Fruit fly (Drosophila melanogaster) whole organism, embryonic: ENCODE data around the gene CG14667.

ENCODE experiments used
- BEAF-32 ChIP-seq: fragments of 200-800 bp; sonication (Bioruptor generic); optimal IDR thresholded peaks from 3 replicates; lab custom pipeline; 2017; ENCODE audit warnings: missing biosample characterization, missing genetic modification characterization, mild to moderate bottlenecking, moderate library complexity, missing genetic modification reagents
- CG10565 ChIP-seq: fragments of 200-800 bp; sonication (Bioruptor generic); optimal IDR thresholded peaks from 3 replicates; lab custom pipeline; 2016; ENCODE audit warnings: missing biosample characterization, mild to moderate bottlenecking, missing genetic modification characterization
- CG10979 ChIP-seq: fragments of 200-800 bp; sonication (Bioruptor generic); optimal IDR thresholded peaks from 2 replicates; lab custom pipeline; 2018; ENCODE audit warnings: missing biosample characterization, mild to moderate bottlenecking, missing genetic modification characterization, moderate library complexity
- CG12391 ChIP-seq: fragments of 200-800 bp; sonication (Bioruptor generic); optimal IDR thresholded peaks from 3 replicates; lab custom pipeline; 2018; ENCODE audit warnings: missing biosample characterization, mild to moderate bottlenecking, missing genetic modification characterization, moderate library complexity
- CG13296 ChIP-seq: fragments of 200-800 bp; sonication (Bioruptor generic); optimal IDR thresholded peaks from 3 replicates; lab custom pipeline; 2018; ENCODE audit warnings: missing biosample characterization, mild to moderate bottlenecking, missing genetic modification characterization
- CG14014 ChIP-seq: fragments of 200-800 bp; sonication (Bioruptor generic); IDR thresholded peaks from 2 replicates; pipeline ENCODE4 v1.3.6; 2022; ENCODE audit warnings: missing biosample characterization, missing genetic modification characterization
- CG14710 ChIP-seq: fragments of 200-800 bp; sonication (Bioruptor generic); optimal IDR thresholded peaks from 3 replicates; lab custom pipeline; 2019; ENCODE audit warnings: missing biosample characterization, mild to moderate bottlenecking, missing genetic modification characterization, moderate library complexity
- CG15514 ChIP-seq: fragments of 200-800 bp; sonication (Bioruptor generic); optimal IDR thresholded peaks from 3 replicates; lab custom pipeline; 2017; ENCODE audit warnings: missing biosample characterization, missing genetic modification characterization, mild to moderate bottlenecking, moderate library complexity, missing genetic modification reagents
- CG16863 ChIP-seq: fragments of 200-800 bp; sonication (Bioruptor generic); optimal IDR thresholded peaks from 3 replicates; lab custom pipeline; 2016; ENCODE audit warnings: missing biosample characterization, missing genetic modification characterization
- CG17186 ChIP-seq: fragments of 200-800 bp; sonication (Bioruptor generic); optimal IDR thresholded peaks from 3 replicates; lab custom pipeline; 2017; ENCODE audit warnings: missing biosample characterization, missing genetic modification reagents, missing genetic modification characterization
- CG17361 ChIP-seq: fragments of 200-800 bp; sonication (Bioruptor generic); IDR thresholded peaks from 3 replicates; pipeline ENCODE4 v1.3.6; 2022; ENCODE audit warnings: missing biosample characterization, missing genetic modification characterization
- CG17568 ChIP-seq: fragments of 200-800 bp; sonication (Bioruptor generic); optimal IDR thresholded peaks from 2 replicates; lab custom pipeline; 2018; ENCODE audit warnings: missing biosample characterization, mild to moderate bottlenecking, missing genetic modification characterization, moderate library complexity
- CG18476 ChIP-seq: fragments of 200-800 bp; sonication (Bioruptor generic); optimal IDR thresholded peaks from 2 replicates; lab custom pipeline; 2016; ENCODE audit warnings: missing biosample characterization, mild to moderate bottlenecking, missing genetic modification characterization
- CG2712 ChIP-seq: fragments of 200-800 bp; optimal IDR thresholded peaks from 3 replicates; lab custom pipeline; 2019; ENCODE audit warnings: missing biosample characterization, mild to moderate bottlenecking, missing genetic modification characterization, moderate library complexity
- CG30403 ChIP-seq: fragments of 200-800 bp; sonication (Bioruptor generic); optimal IDR thresholded peaks from 3 replicates; lab custom pipeline; 2016; ENCODE audit warnings: missing biosample characterization, missing genetic modification characterization
- CG33213 ChIP-seq: fragments of 200-800 bp; sonication (Bioruptor generic); optimal IDR thresholded peaks from 3 replicates; lab custom pipeline; 2016; ENCODE audit warnings: missing biosample characterization, missing genetic modification characterization
- CG34224 ChIP-seq: fragments of 200-800 bp; sonication (Bioruptor generic); IDR thresholded peaks from 3 replicates; pipeline ENCODE4 v1.3.6; 2022; ENCODE audit warnings: missing biosample characterization, missing genetic modification characterization; ENCODE audit not compliant: partially characterized antibody
- CG4328 ChIP-seq: fragments of 200-800 bp; sonication (Bioruptor generic); optimal IDR thresholded peaks from 3 replicates; lab custom pipeline; 2017; ENCODE audit warnings: missing biosample characterization, missing genetic modification reagents, missing genetic modification characterization
- CG4424 ChIP-seq: fragments of 200-800 bp; sonication (Bioruptor generic); optimal IDR thresholded peaks from 3 replicates; lab custom pipeline; 2016; ENCODE audit warnings: missing biosample characterization, missing genetic modification characterization
- CG5953 ChIP-seq: fragments of 200-800 bp; sonication (Bioruptor generic); IDR thresholded peaks from 2 replicates; pipeline ENCODE4 v1.3.6; 2022; ENCODE audit warnings: missing biosample characterization, missing genetic modification characterization
- CG6254 ChIP-seq: fragments of 200-800 bp; sonication (Bioruptor generic); optimal IDR thresholded peaks from 3 replicates; lab custom pipeline; 2017; ENCODE audit warnings: mild to moderate bottlenecking, missing biosample characterization, missing genetic modification reagents, missing genetic modification characterization
- CG6791 ChIP-seq: fragments of 200-800 bp; sonication (Bioruptor generic); IDR thresholded peaks from 3 replicates; pipeline ENCODE4 v1.3.6; 2022; ENCODE audit warnings: missing biosample characterization, missing genetic modification characterization; ENCODE audit not compliant: partially characterized antibody
- CG6854 ChIP-seq: fragments of 200-800 bp; sonication (Bioruptor generic); optimal IDR thresholded peaks from 3 replicates; lab custom pipeline; 2017; ENCODE audit warnings: missing biosample characterization, mild to moderate bottlenecking, missing genetic modification characterization
- CG8290 ChIP-seq, 3 experiments: fragments of 200-800 bp; sonication (Bioruptor generic); optimal IDR thresholded peaks; 2 replicates each; lab custom pipeline; 2016 to 2019; ENCODE audit warnings: missing biosample characterization in 3 of 3, missing genetic modification characterization in 3 of 3, mild to moderate bottlenecking in 2 of 3, moderate library complexity in 1 of 3
- CG9437 ChIP-seq: fragments of 200-800 bp; sonication (Bioruptor generic); optimal IDR thresholded peaks from 2 replicates; lab custom pipeline; 2018; ENCODE audit warnings: missing biosample characterization, mild to moderate bottlenecking, missing genetic modification characterization
- HHEX ChIP-seq: fragments of 200-800 bp; sonication (Bioruptor generic); optimal IDR thresholded peaks from 3 replicates; lab custom pipeline; 2017; ENCODE audit warnings: missing biosample characterization, mild to moderate bottlenecking, missing genetic modification characterization, missing genetic modification reagents
- Hand ChIP-seq: fragments of 200-800 bp; sonication (Bioruptor generic); optimal IDR thresholded peaks from 2 replicates; lab custom pipeline; 2017; ENCODE audit warnings: mild to moderate bottlenecking, missing biosample characterization, missing genetic modification reagents, missing genetic modification characterization
- Hsf ChIP-seq: fragments of 200-800 bp; sonication (Bioruptor generic); optimal IDR thresholded peaks from 3 replicates; lab custom pipeline; 2016; ENCODE audit warnings: missing biosample characterization, missing genetic modification characterization
- MBD-R2 ChIP-seq: fragments of 200-800 bp; sonication (Bioruptor generic); IDR thresholded peaks from 2 replicates; pipeline ENCODE4 v1.3.6; 2022; ENCODE audit warnings: missing biosample characterization, missing genetic modification characterization
- Nf-YB ChIP-seq: fragments of 200-800 bp; sonication (Bioruptor generic); optimal IDR thresholded peaks from 3 replicates; lab custom pipeline; 2019; ENCODE audit warnings: missing biosample characterization, mild to moderate bottlenecking, missing genetic modification characterization, moderate library complexity
- TFAM ChIP-seq: fragments of 200-800 bp; sonication (Bioruptor generic); optimal IDR thresholded peaks from 2 replicates; lab custom pipeline; 2017; ENCODE audit warnings: missing biosample characterization, missing genetic modification characterization, inconsistent platforms
- az2 ChIP-seq: fragments of 200-800 bp; sonication (Bioruptor generic); optimal IDR thresholded peaks from 3 replicates; lab custom pipeline; 2016; ENCODE audit warnings: missing biosample characterization, missing genetic modification characterization
- bowl ChIP-seq: fragments of 200-800 bp; sonication (Bioruptor generic); IDR thresholded peaks from 2 replicates; pipeline ENCODE4 v1.3.6; 2022; ENCODE audit warnings: missing biosample characterization, missing genetic modification characterization
- cad ChIP-seq: fragments of >200 bp; optimal IDR thresholded peaks from 2 replicates; lab custom pipeline; 2017; ENCODE audit warnings: missing biosample characterization, missing genetic modification characterization
- ci ChIP-seq: fragments of 200-800 bp; sonication (Bioruptor generic); IDR thresholded peaks from 3 replicates; pipeline ENCODE4 v1.3.6; 2022; ENCODE audit warnings: missing biosample characterization, missing genetic modification characterization
- exex ChIP-seq: fragments of 200-800 bp; sonication (Bioruptor generic); optimal IDR thresholded peaks from 4 replicates; lab custom pipeline; 2018; ENCODE audit warnings: missing biosample characterization, mild to moderate bottlenecking, missing genetic modification characterization, moderate library complexity
- gfzf ChIP-seq: fragments of 200-800 bp; sonication (Bioruptor generic); optimal IDR thresholded peaks from 2 replicates; lab custom pipeline; 2016; ENCODE audit warnings: missing biosample characterization, mild to moderate bottlenecking, missing genetic modification characterization, moderate library complexity
- kay ChIP-seq: fragments of 200-800 bp; sonication (Bioruptor generic); optimal IDR thresholded peaks from 2 replicates; lab custom pipeline; 2016; ENCODE audit warnings: missing biosample characterization, missing genetic modification characterization
- lbe ChIP-seq: fragments of 200-800 bp; sonication (Bioruptor generic); optimal IDR thresholded peaks from 2 replicates; lab custom pipeline; 2016; ENCODE audit warnings: missing biosample characterization, mild to moderate bottlenecking, missing genetic modification characterization
- luna ChIP-seq: fragments of 200-800 bp; sonication (Bioruptor generic); optimal IDR thresholded peaks from 2 replicates; lab custom pipeline; 2016; ENCODE audit warnings: missing biosample characterization, missing genetic modification characterization
- nom ChIP-seq: fragments of 200-800 bp; sonication (Bioruptor generic); optimal IDR thresholded peaks from 2 replicates; lab custom pipeline; 2017; ENCODE audit warnings: missing biosample characterization, missing genetic modification characterization, mild to moderate bottlenecking, moderate library complexity, missing genetic modification reagents
- repo ChIP-seq: fragments of 200-800 bp; sonication (Bioruptor generic); optimal IDR thresholded peaks from 2 replicates; lab custom pipeline; 2016; ENCODE audit warnings: missing biosample characterization, missing genetic modification characterization
- slp2 ChIP-seq: fragments of 200-800 bp; sonication (Bioruptor generic); optimal IDR thresholded peaks from 2 replicates; lab custom pipeline; 2016; ENCODE audit warnings: missing biosample characterization, missing genetic modification characterization
- sob ChIP-seq: fragments of 200-800 bp; sonication (Bioruptor generic); IDR thresholded peaks from 2 replicates; pipeline ENCODE4 v1.3.6; 2022; ENCODE audit warnings: missing biosample characterization, missing genetic modification characterization
- stwl ChIP-seq: fragments of 200-800 bp; sonication (Bioruptor generic); optimal IDR thresholded peaks from 3 replicates; lab custom pipeline; 2018; ENCODE audit warnings: missing biosample characterization, mild to moderate bottlenecking, missing genetic modification characterization, moderate library complexity
- sug ChIP-seq: fragments of 200-800 bp; optimal IDR thresholded peaks from 2 replicates; lab custom pipeline; 2019; ENCODE audit warnings: missing biosample characterization, mild to moderate bottlenecking, missing genetic modification characterization, moderate library complexity
- wek ChIP-seq: fragments of 200-800 bp; sonication (Bioruptor generic); optimal IDR thresholded peaks from 3 replicates; lab custom pipeline; 2018; ENCODE audit warnings: missing biosample characterization, mild to moderate bottlenecking, missing genetic modification characterization, moderate library complexity
- z ChIP-seq: fragments of 200-800 bp; sonication (Bioruptor generic); IDR thresholded peaks from 3 replicates; pipeline ENCODE4 v1.3.6; 2022; ENCODE audit warnings: missing biosample characterization, missing genetic modification characterization

The CG14667 gene

dm6 chr3R:5354373-5355134, 20.3 kb upstream of the CG14667 start, which contains the start of the genes CG11999 and CG1161 (continued):
- TF ChIP-seq CG6254 (GFP tag; lab: Kevin White, UChicago) (no peak), slp2 (no peak), CG8290 (GFP tag; optimal IDR thresholded peaks at IDR 0.05; lab: Kevin White, UChicago) (peak; percentile 1), CG8290 (tag; optimal IDR thresholded peaks at IDR 0.05; lab: Kevin White, UChicago) (no peak), CG10565 (no peak), CG4424 (GFP tag; lab: Kevin White, UChicago) (peak; percentile 22), CG16863 (GFP tag; lab: Kevin White, UChicago) (no peak), CG10979 (tag; lab: Kevin White, UChicago) (no peak), CG6854 (GFP tag; lab: Kevin White, UChicago) (no peak), repo (GFP tag; lab: Kevin White, UChicago) (no peak), CG14014 (GFP tag; lab: Robert Waterston, UW) (no peak), CG4328 (no peak), CG12391 (tag; lab: Kevin White, UChicago) (peak; percentile 64), exex (tag; lab: Kevin White, UChicago) (peak; percentile 17), ci (GFP tag; lab: Robert Waterston, UW) (no peak), sug (tag; lab: Kevin White, UChicago) (peak; percentile 20), nom (peak; percentile 16), CG17186 (GFP tag; lab: Kevin White, UChicago) (peak; percentile 26), CG14710 (tag; lab: Kevin White, UChicago) (peak; percentile 64), MBD-R2 (GFP tag; lab: Robert Waterston, UW) (peak; percentile 59), CG9437 (GFP tag; lab: Kevin White, UChicago) (peak; percentile 10), lbe (GFP tag; lab: Kevin White, UChicago) (peak; percentile 28), z (GFP tag; lab: Robert Waterston, UW) (no peak), CG17568 (GFP tag; lab: Kevin White, UChicago) (no peak), TFAM (GFP tag; lab: Kevin White, UChicago) (no peak), gfzf (GFP tag; lab: Kevin White, UChicago) (peak; percentile 70), CG5953 (no peak), stwl (tag; lab: Kevin White, UChicago) (peak; percentile 88), CG13296 (GFP tag; lab: Kevin White, UChicago) (no peak), Hand (GFP tag; lab: Kevin White, UChicago) (no peak), luna (no peak), CG2712 (tag; lab: Kevin White, UChicago) (peak; percentile 47), CG17361 (GFP tag; lab: Robert Waterston, UW) (peak; percentile 60; the same call in 2 of the 3 replicates), wek (GFP tag; lab: Kevin White, UChicago) (no peak), CG18476 (no peak), HHEX (GFP tag; lab: Kevin White, UChicago) (no peak), az2 (no peak), Nf-YB (GFP tag; lab: Kevin White, UChicago) (peak; percentile 90), CG30403 (GFP tag; lab: Kevin White, UChicago) (peak; percentile 29), CG15514 (peak; percentile 99), cad (GFP tag; lab: Kevin White, UChicago) (no peak), kay (no peak), sob (GFP tag; lab: Robert Waterston, UW) (no peak), CG34224 (GFP tag; lab: Robert Waterston, UW) (no peak), CG6791 (GFP tag; lab: Robert Waterston, UW) (0 out of 3 replicates have a peak, but pooled peaks have one; percentile 22), bowl (no peak), Hsf (GFP tag; lab: Kevin White, UChicago) (peak; percentile 41), BEAF-32 (peak; percentile 36), CG33213 (GFP tag; lab: Kevin White, UChicago) (no peak)
